Worm (Caenorhabditis elegans) whole organism, L1 larva: Measurements from ENCODE around the gene dyla-1.

Experiments used
- C04F5.9 ChIP-seq: sonication (generic microtip); optimal IDR thresholded peaks from 2 replicates; lab custom pipeline; 2016; ENCODE audit warnings: missing genetic modification characterization, missing compliant biosample characterization
- C16A3.4 ChIP-seq: fragments of 150-350 bp; optimal IDR thresholded peaks from 2 replicates; lab custom pipeline; 2014; ENCODE audit warnings: missing biosample characterization, missing genetic modification characterization
- C34B4.2 ChIP-seq: sonication (generic microtip); optimal IDR thresholded peaks from 2 replicates; lab custom pipeline; 2017; ENCODE audit warnings: mild to moderate bottlenecking, missing genetic modification characterization, missing compliant biosample characterization
- aha-1 ChIP-seq: fragments of 150-350 bp; optimal IDR thresholded peaks from 2 replicates; lab custom pipeline; 2014; ENCODE audit warnings: missing biosample characterization, missing genetic modification characterization
- aly-2 ChIP-seq: fragments of 150-350 bp; optimal IDR thresholded peaks from 2 replicates; lab custom pipeline; 2014; ENCODE audit warnings: missing biosample characterization, missing genetic modification characterization
- ama-1 ChIP-seq: fragments of 150-350 bp; optimal IDR thresholded peaks from 2 replicates; lab custom pipeline; 2014
- blmp-1 ChIP-seq: fragments of 150-350 bp; optimal IDR thresholded peaks from 2 replicates; lab custom pipeline; 2014; ENCODE audit warnings: missing biosample characterization, missing genetic modification characterization
- ceh-8 ChIP-seq: fragments of 200-800 bp; sonication (Bioruptor generic); optimal IDR thresholded peaks from 2 replicates; lab custom pipeline; 2018; ENCODE audit warnings: mild to moderate bottlenecking, missing genetic modification characterization, moderate library complexity, missing compliant biosample characterization
- ceh-82 ChIP-seq, 3 experiments: fragments of 150-350 bp in 1 of 3; sonication (generic microtip) in 2 of 3; optimal IDR thresholded peaks; 2 replicates each; lab custom pipeline; 2014 to 2017; ENCODE audit warnings: missing biosample characterization in 3 of 3, missing genetic modification characterization in 3 of 3
- ceh-88 ChIP-seq: fragments of 200-800 bp; sonication (Bioruptor generic); IDR thresholded peaks from 2 replicates; pipeline ENCODE4 v1.3.6; 2022; ENCODE audit warnings: missing genetic modification characterization, missing compliant biosample characterization
- ces-1 ChIP-seq: fragments of 150-350 bp; optimal IDR thresholded peaks from 2 replicates; lab custom pipeline; 2014; ENCODE audit warnings: missing biosample characterization, missing genetic modification reagents, missing genetic modification characterization
- dpl-1 ChIP-seq, 3 experiments: fragments of 150-350 bp in 2 of 3; sonication (generic microtip) in 1 of 3; optimal IDR thresholded peaks; 2 replicates each; lab custom pipeline; 2014 to 2017; ENCODE audit warnings: missing biosample characterization in 3 of 3, missing genetic modification characterization in 3 of 3, missing genetic modification reagents in 3 of 3
- dsc-1 ChIP-seq: sonication (generic microtip); optimal IDR thresholded peaks from 2 replicates; lab custom pipeline; 2016; ENCODE audit warnings: mild to moderate bottlenecking, missing genetic modification characterization, missing compliant biosample characterization
- efl-1 ChIP-seq, 4 experiments: fragments of 150-350 bp; optimal IDR thresholded peaks in 3 of 4; peaks in 1 of 4; 1 replicate in 1 of 4; 2 replicates in 3 of 4; lab custom pipeline; 2014; ENCODE audit warnings: missing biosample characterization in 2 of 4, missing genetic modification characterization in 2 of 4, missing genetic modification reagents in 2 of 4
- elt-3 ChIP-seq, 6 experiments: fragments of 150-350 bp in 1 of 6; sonication (generic microtip); optimal IDR thresholded peaks; 2 replicates each; lab custom pipeline; 2017 to 2018; ENCODE audit warnings: missing biosample characterization in 6 of 6, missing genetic modification characterization in 6 of 6, inconsistent platforms in 1 of 6
- fkh-10 ChIP-seq: sonication (generic microtip); optimal IDR thresholded peaks from 2 replicates; lab custom pipeline; 2017; ENCODE audit warnings: missing biosample characterization, missing genetic modification reagents, missing genetic modification characterization
- fkh-4 ChIP-seq: sonication (generic microtip); optimal IDR thresholded peaks from 2 replicates; lab custom pipeline; 2016; ENCODE audit warnings: missing compliant biosample characterization, missing genetic modification characterization, borderline replicate concordance
- fkh-8 ChIP-seq: sonication (generic microtip); optimal IDR thresholded peaks from 2 replicates; lab custom pipeline; 2016; ENCODE audit warnings: mild to moderate bottlenecking, missing genetic modification characterization, missing compliant biosample characterization
- grh-1 ChIP-seq: fragments of 200-800 bp; sonication (Bioruptor generic); IDR thresholded peaks from 2 replicates; pipeline ENCODE4 v1.3.6; 2022; ENCODE audit warnings: missing genetic modification reagents, missing genetic modification characterization, missing compliant biosample characterization
- irx-1 ChIP-seq: sonication (generic microtip); optimal IDR thresholded peaks from 2 replicates; lab custom pipeline; 2016; ENCODE audit warnings: missing genetic modification characterization, missing compliant biosample characterization
- jun-1 ChIP-seq: fragments of 150-350 bp; optimal IDR thresholded peaks from 2 replicates; lab custom pipeline; 2014; ENCODE audit warnings: missing biosample characterization, missing genetic modification reagents, missing genetic modification characterization
- lin-14 ChIP-seq: fragments of 200-800 bp; sonication (Bioruptor generic); optimal IDR thresholded peaks from 2 replicates; lab custom pipeline; 2018; ENCODE audit warnings: mild to moderate bottlenecking, missing genetic modification characterization, moderate library complexity, missing compliant biosample characterization
- lin-35 ChIP-seq, 2 experiments: fragments of 150-350 bp; optimal IDR thresholded peaks; 2 replicates each; lab custom pipeline; 2014; ENCODE audit warnings: missing biosample characterization in 2 of 2, missing genetic modification characterization in 2 of 2, missing genetic modification reagents in 2 of 2
- lsy-2 ChIP-seq, 2 experiments: fragments of 150-350 bp; optimal IDR thresholded peaks; 2 replicates each; lab custom pipeline; 2014; ENCODE audit warnings: missing biosample characterization in 2 of 2, missing genetic modification characterization in 2 of 2
- mdl-1 ChIP-seq, 2 experiments: fragments of 150-350 bp; optimal IDR thresholded peaks; 2 replicates each; lab custom pipeline; 2014 to 2017; ENCODE audit warnings: missing biosample characterization in 2 of 2, missing genetic modification characterization in 2 of 2, inconsistent platforms in 1 of 2
- mep-1 ChIP-seq: fragments of 150-350 bp; optimal IDR thresholded peaks from 2 replicates; lab custom pipeline; 2014; ENCODE audit warnings: missing biosample characterization, missing genetic modification characterization
- nhr-11 ChIP-seq: fragments of 150-350 bp; optimal IDR thresholded peaks from 2 replicates; lab custom pipeline; 2014; ENCODE audit warnings: missing biosample characterization, missing genetic modification characterization
- nhr-19 ChIP-seq: fragments of 200-800 bp; sonication (Bioruptor generic); conservative IDR thresholded peaks from 2 replicates; pipeline ENCODE4 v1.3.6; 2022; ENCODE audit warnings: missing genetic modification characterization, missing compliant biosample characterization
- nhr-20 ChIP-seq: sonication (generic microtip); optimal IDR thresholded peaks from 2 replicates; lab custom pipeline; 2016; ENCODE audit warnings: mild to moderate bottlenecking, missing genetic modification characterization, missing compliant biosample characterization
- nhr-237 ChIP-seq: fragments of 150-350 bp; optimal IDR thresholded peaks from 2 replicates; lab custom pipeline; 2014; ENCODE audit warnings: missing biosample characterization, missing genetic modification characterization
- nhr-28 ChIP-seq: fragments of 150-350 bp; optimal IDR thresholded peaks from 2 replicates; lab custom pipeline; 2014; ENCODE audit warnings: missing biosample characterization, missing genetic modification characterization
- nhr-47 ChIP-seq: sonication (generic microtip); optimal IDR thresholded peaks from 2 replicates; lab custom pipeline; 2016; ENCODE audit warnings: mild to moderate bottlenecking, missing genetic modification characterization, moderate library complexity, missing compliant biosample characterization
- nhr-71 ChIP-seq: sonication (generic microtip); optimal IDR thresholded peaks from 2 replicates; lab custom pipeline; 2016; ENCODE audit warnings: mild to moderate bottlenecking, missing genetic modification characterization, moderate library complexity, missing compliant biosample characterization
- nhr-76 ChIP-seq: sonication (generic microtip); optimal IDR thresholded peaks from 2 replicates; lab custom pipeline; 2017; ENCODE audit warnings: missing biosample characterization, missing genetic modification characterization
- nhr-85 ChIP-seq: sonication (generic microtip); peaks from one replicate; lab custom pipeline; 2016; ENCODE audit warnings: missing genetic modification characterization, inconsistent platforms, missing compliant biosample characterization
- nhr-90 ChIP-seq: sonication (generic microtip); optimal IDR thresholded peaks from 2 replicates; lab custom pipeline; 2016; ENCODE audit warnings: mild to moderate bottlenecking, missing genetic modification characterization, missing compliant biosample characterization; ENCODE audit not compliant: poor library complexity
- pqm-1 ChIP-seq: sonication (generic microtip); optimal IDR thresholded peaks from 3 replicates; lab custom pipeline; 2017; ENCODE audit warnings: missing biosample characterization, missing genetic modification characterization
- rnt-1 ChIP-seq: sonication (generic microtip); optimal IDR thresholded peaks from 2 replicates; lab custom pipeline; 2016; ENCODE audit warnings: mild to moderate bottlenecking, missing genetic modification characterization, moderate library complexity, missing compliant biosample characterization
- skn-1 ChIP-seq: fragments of 150-350 bp; optimal IDR thresholded peaks from 2 replicates; lab custom pipeline; 2014; ENCODE audit warnings: missing biosample characterization, missing genetic modification characterization
- snpc-4 ChIP-seq: fragments of 150-350 bp; optimal IDR thresholded peaks from 2 replicates; lab custom pipeline; 2014; ENCODE audit warnings: missing biosample characterization, missing genetic modification characterization
- snu-23 ChIP-seq: sonication (generic microtip); optimal IDR thresholded peaks from 2 replicates; lab custom pipeline; 2016; ENCODE audit warnings: missing genetic modification characterization, missing compliant biosample characterization
- sox-4 ChIP-seq: sonication (generic microtip); optimal IDR thresholded peaks from 2 replicates; lab custom pipeline; 2016; ENCODE audit warnings: missing genetic modification characterization, missing compliant biosample characterization
- sptf-1 ChIP-seq: fragments of 150-350 bp; optimal IDR thresholded peaks from 2 replicates; lab custom pipeline; 2014; ENCODE audit warnings: missing biosample characterization, missing genetic modification characterization
- swsn-7 ChIP-seq: sonication (generic microtip); optimal IDR thresholded peaks from 2 replicates; lab custom pipeline; 2016; ENCODE audit warnings: missing genetic modification characterization, missing compliant biosample characterization
- tbx-2 ChIP-seq: sonication (generic microtip); optimal IDR thresholded peaks from 2 replicates; lab custom pipeline; 2016; ENCODE audit warnings: missing genetic modification characterization, missing compliant biosample characterization
- unc-86 ChIP-seq: sonication (generic microtip); optimal IDR thresholded peaks from 2 replicates; lab custom pipeline; 2016; ENCODE audit warnings: missing genetic modification characterization, missing compliant biosample characterization
- unc-98 ChIP-seq: fragments of 200-800 bp; sonication (Bioruptor generic); IDR thresholded peaks from 2 replicates; pipeline ENCODE4 v1.3.6; 2022; ENCODE audit warnings: missing genetic modification characterization, missing compliant biosample characterization
- vab-15 ChIP-seq: sonication (generic microtip); optimal IDR thresholded peaks from 2 replicates; lab custom pipeline; 2017; ENCODE audit warnings: missing genotype, mild to moderate bottlenecking, missing genetic modification characterization, missing compliant biosample characterization
- xbp-1 ChIP-seq: sonication (generic microtip); optimal IDR thresholded peaks from 2 replicates; lab custom pipeline; 2016; ENCODE audit warnings: missing genetic modification characterization, missing compliant biosample characterization
- zip-4 ChIP-seq: fragments of 200-800 bp; sonication (Bioruptor generic); optimal IDR thresholded peaks from 2 replicates; lab custom pipeline; 2018; ENCODE audit warnings: mild to moderate bottlenecking, missing genetic modification characterization, moderate library complexity, missing compliant biosample characterization
- ztf-4 ChIP-seq: fragments of 150-350 bp; optimal IDR thresholded peaks from 2 replicates; lab custom pipeline; 2014; ENCODE audit warnings: missing biosample characterization, missing genetic modification characterization

Gene dyla-1

ce11 chrX:16799065-16799663, 41.7 kb upstream of the dyla-1 start:
- peak in 2 of 6 experiments; percentile 29 to 33 for TF ChIP-seq elt-3 (tag; optimal IDR thresholded peaks at IDR 0.05; lab: Kevin White, UChicago)
- no peak for TF ChIP-seq nhr-76
- no peak for TF ChIP-seq nhr-11 (tag; lab: Kevin White, UChicago)
- TF ChIP-seq mdl-1 (tag; optimal IDR thresholded peaks at IDR 0.05; lab: Kevin White, UChicago), result peak in 1 of 2 experiments; percentile 52
- peak; percentile 3 for TF ChIP-seq ceh-8 (GFP tag; lab: Kevin White, UChicago)
- TF ChIP-seq lin-35 (GFP tag; optimal IDR thresholded peaks at IDR 0.05; lab: Kevin White, UChicago), result peak; percentile 35 to 63
- no peak for TF ChIP-seq grh-1
- no peak for TF ChIP-seq aha-1 (tag; lab: Kevin White, UChicago)
- no peak for TF ChIP-seq sox-4 (tag; lab: Kevin White, UChicago)
- peak; percentile 12 for TF ChIP-seq fkh-8
- TF ChIP-seq fkh-10 (GFP tag; lab: Kevin White, UChicago), result peak; percentile 40
- TF ChIP-seq C34B4.2, result no peak
- peak; percentile 31 for TF ChIP-seq dsc-1 (tag; lab: Kevin White, UChicago)
- peak; percentile 78 for TF ChIP-seq snu-23
- peak; percentile 70 for TF ChIP-seq nhr-71 (tag; lab: Kevin White, UChicago)
- TF ChIP-seq skn-1 (tag; lab: Kevin White, UChicago), result peak; percentile 51
- TF ChIP-seq ama-1 (lab: Kevin White, UChicago), result peak; percentile 71
- TF ChIP-seq nhr-90 (tag; lab: Kevin White, UChicago), result peak; percentile 45
- peak; percentile 3 for TF ChIP-seq xbp-1
- TF ChIP-seq C16A3.4, result peak; percentile 4
- TF ChIP-seq pqm-1 (tag; lab: Kevin White, UChicago), result no peak
- TF ChIP-seq ceh-88, result no peak
- peak; percentile 64 for TF ChIP-seq tbx-2 (tag; lab: Kevin White, UChicago)
- TF ChIP-seq zip-4 (GFP tag; lab: Kevin White, UChicago), result peak; percentile 10
- no peak for TF ChIP-seq fkh-4 (tag; lab: Kevin White, UChicago)
- TF ChIP-seq ces-1 (GFP tag; lab: Kevin White, UChicago), result no peak
- TF ChIP-seq nhr-237, result no peak
- peak; percentile 29 for TF ChIP-seq C04F5.9 (tag; lab: Kevin White, UChicago)
- TF ChIP-seq aly-2 (tag; lab: Kevin White, UChicago), result no peak
- TF ChIP-seq rnt-1, result peak; percentile 61
- peak; percentile 10 for TF ChIP-seq unc-86 (tag; lab: Kevin White, UChicago)
- peak; percentile 35 for TF ChIP-seq ztf-4 (tag; lab: Kevin White, UChicago)
- TF ChIP-seq lsy-2 (tag; optimal IDR thresholded peaks at IDR 0.05; lab: Kevin White, UChicago), result peak; percentile 37 to 57
- TF ChIP-seq lin-14, result peak; percentile 93
- peak; percentile 25 to 49 for TF ChIP-seq efl-1 (optimal IDR thresholded peaks at IDR 0.05; lab: Kevin White, UChicago)
- no peak for TF ChIP-seq efl-1 (GFP tag; optimal IDR thresholded peaks at IDR 0.05 in 1 of 2; lab: Kevin White, UChicago)
- TF ChIP-seq nhr-47, result peak; percentile 58
- TF ChIP-seq nhr-20, result peak; percentile 54
- TF ChIP-seq ceh-82 (tag; optimal IDR thresholded peaks at IDR 0.05; lab: Kevin White, UChicago), result peak; percentile 7 to 59 (median 52)
- TF ChIP-seq sptf-1 (tag; lab: Kevin White, UChicago), result no peak
- TF ChIP-seq nhr-19 (GFP tag; lab: Robert Waterston, UW), result peak; percentile 36
- TF ChIP-seq blmp-1 (tag; lab: Kevin White, UChicago), result peak; percentile 82
- TF ChIP-seq dpl-1 (GFP tag; optimal IDR thresholded peaks at IDR 0.05; lab: Kevin White, UChicago), result peak in 2 of 3 experiments; percentile 17 to 21
- TF ChIP-seq unc-98 (GFP tag; lab: Robert Waterston, UW), result no peak
- TF ChIP-seq swsn-7 (tag; lab: Kevin White, UChicago), result peak; percentile 63
- no peak for TF ChIP-seq nhr-28
- TF ChIP-seq nhr-85 (tag; lab: Kevin White, UChicago), result peak; percentile 62
- TF ChIP-seq snpc-4 (tag; lab: Kevin White, UChicago), result no peak
- peak; percentile 91 for TF ChIP-seq mep-1 (tag; lab: Kevin White, UChicago)
- no peak for TF ChIP-seq vab-15 (tag; lab: Kevin White, UChicago)
- TF ChIP-seq jun-1 (tag; lab: Kevin White, UChicago), result no peak
- TF ChIP-seq irx-1, result peak; percentile 21
- TF ChIP-seq, all 84 proteins: peak for 33
